Worm (Caenorhabditis elegans) whole organism, L3 larva: ENCODE measurements around the gene unc-103.

ENCODE experiments used
- R02D3.7 ChIP-seq: fragments of 150-350 bp; optimal IDR thresholded peaks from 2 replicates; lab custom pipeline; 2014; ENCODE audit warnings: missing biosample characterization, missing genetic modification characterization
- ZK546.5 ChIP-seq: sonication (generic microtip); optimal IDR thresholded peaks from 2 replicates; lab custom pipeline; 2017; ENCODE audit warnings: missing biosample characterization, missing genetic modification characterization
- aly-2 ChIP-seq: fragments of 150-350 bp; optimal IDR thresholded peaks from 2 replicates; lab custom pipeline; 2014; ENCODE audit warnings: missing biosample characterization, missing genetic modification characterization
- ama-1 ChIP-seq: fragments of 150-350 bp; optimal IDR thresholded peaks from 2 replicates; lab custom pipeline; 2018
- ceh-28 ChIP-seq: fragments of 150-350 bp; optimal IDR thresholded peaks from 2 replicates; lab custom pipeline; 2014; ENCODE audit warnings: missing biosample characterization, missing genetic modification reagents, missing genetic modification characterization
- ceh-82 ChIP-seq: fragments of 150-350 bp; optimal IDR thresholded peaks from 2 replicates; lab custom pipeline; 2014; ENCODE audit warnings: missing biosample characterization, missing genetic modification characterization
- ceh-9 ChIP-seq: sonication (generic microtip); optimal IDR thresholded peaks from 2 replicates; lab custom pipeline; 2018; ENCODE audit warnings: missing biosample characterization, missing genetic modification characterization
- daf-12 ChIP-seq: fragments of 150-350 bp; optimal IDR thresholded peaks from 2 replicates; lab custom pipeline; 2014; ENCODE audit warnings: missing biosample characterization, missing genetic modification reagents, missing genetic modification characterization
- egl-27 ChIP-seq: sonication (generic microtip); optimal IDR thresholded peaks from 4 replicates; lab custom pipeline; 2017; ENCODE audit warnings: missing biosample characterization, missing genetic modification reagents, missing genetic modification characterization
- egl-5 ChIP-seq: fragments of 150-350 bp; optimal IDR thresholded peaks from 2 replicates; lab custom pipeline; 2017; ENCODE audit warnings: missing biosample characterization, missing genetic modification reagents, missing genetic modification characterization, inconsistent platforms
- elt-1 ChIP-seq: fragments of 150-350 bp; optimal IDR thresholded peaks from 2 replicates; lab custom pipeline; 2014; ENCODE audit warnings: missing biosample characterization, missing genetic modification characterization
- elt-2 ChIP-seq: sonication (generic microtip); optimal IDR thresholded peaks from 2 replicates; lab custom pipeline; 2016; ENCODE audit warnings: missing genetic modification reagents, mild to moderate bottlenecking, missing genetic modification characterization, missing compliant biosample characterization
- elt-3 ChIP-seq, 3 experiments: fragments of 150-350 bp in 1 of 3; sonication (generic microtip) in 2 of 3; optimal IDR thresholded peaks; 2 replicates in 2 of 3; 4 replicates in 1 of 3; lab custom pipeline; 2014 to 2017; ENCODE audit warnings: missing biosample characterization in 3 of 3, missing genetic modification characterization in 3 of 3
- eor-1 ChIP-seq, 2 experiments: fragments of 150-350 bp; optimal IDR thresholded peaks; 2 replicates each; lab custom pipeline; 2014 to 2018; ENCODE audit warnings: missing biosample characterization in 2 of 2, missing genetic modification characterization in 2 of 2
- fkh-10 ChIP-seq: sonication (generic microtip); optimal IDR thresholded peaks from 2 replicates; lab custom pipeline; 2017; ENCODE audit warnings: missing biosample characterization, missing genetic modification reagents, missing genetic modification characterization
- fkh-2 ChIP-seq: fragments of 150-350 bp; optimal IDR thresholded peaks from 2 replicates; lab custom pipeline; 2014; ENCODE audit warnings: missing biosample characterization, missing genetic modification reagents, missing genetic modification characterization
- hmg-11 ChIP-seq: sonication (generic microtip); optimal IDR thresholded peaks from 2 replicates; lab custom pipeline; 2016; ENCODE audit warnings: missing genetic modification characterization, missing compliant biosample characterization
- jun-1 ChIP-seq: fragments of 150-350 bp; optimal IDR thresholded peaks from 2 replicates; lab custom pipeline; 2014; ENCODE audit warnings: missing biosample characterization, missing genetic modification reagents, missing genetic modification characterization
- lin-15B ChIP-seq: fragments of 150-350 bp; optimal IDR thresholded peaks from 2 replicates; lab custom pipeline; 2014; ENCODE audit warnings: missing biosample characterization, missing genetic modification characterization
- lin-39 ChIP-seq: fragments of 150-350 bp; optimal IDR thresholded peaks from 2 replicates; lab custom pipeline; 2018; ENCODE audit warnings: missing biosample characterization, missing genetic modification reagents, missing genetic modification characterization
- lsy-12 ChIP-seq: sonication (generic microtip); optimal IDR thresholded peaks from 2 replicates; lab custom pipeline; 2016; ENCODE audit warnings: mild to moderate bottlenecking, missing genetic modification characterization, missing compliant biosample characterization
- mdl-1 ChIP-seq: fragments of 150-350 bp; optimal IDR thresholded peaks from 2 replicates; lab custom pipeline; 2014; ENCODE audit warnings: missing biosample characterization, missing genetic modification characterization
- mml-1 ChIP-seq: fragments of 150-350 bp; sonication (generic microtip); optimal IDR thresholded peaks from 3 replicates; lab custom pipeline; 2014; ENCODE audit warnings: missing biosample characterization, missing genetic modification characterization
- nfya-1 ChIP-seq: sonication (generic microtip); optimal IDR thresholded peaks from 2 replicates; lab custom pipeline; 2017; ENCODE audit warnings: missing genetic modification characterization, mild to moderate bottlenecking, missing compliant biosample characterization, antibody characterized with exemption, moderate library complexity; ENCODE audit not compliant: insufficient read depth
- nhr-11 ChIP-seq: fragments of 150-350 bp; optimal IDR thresholded peaks from 2 replicates; lab custom pipeline; 2014; ENCODE audit warnings: missing biosample characterization, missing genetic modification characterization
- nhr-12 ChIP-seq: fragments of 150-350 bp; optimal IDR thresholded peaks from 2 replicates; lab custom pipeline; 2014; ENCODE audit warnings: missing biosample characterization, missing genetic modification characterization
- nhr-23 ChIP-seq: fragments of 150-350 bp; optimal IDR thresholded peaks from 2 replicates; lab custom pipeline; 2014; ENCODE audit warnings: missing biosample characterization, missing genetic modification reagents, missing genetic modification characterization
- nhr-237 ChIP-seq: fragments of 150-350 bp; optimal IDR thresholded peaks from 2 replicates; lab custom pipeline; 2014; ENCODE audit warnings: missing biosample characterization, missing genetic modification characterization
- nhr-25 ChIP-seq: sonication (generic microtip); optimal IDR thresholded peaks from 2 replicates; lab custom pipeline; 2017; ENCODE audit warnings: missing biosample characterization, missing genetic modification characterization
- nhr-43 ChIP-seq: sonication (generic microtip); optimal IDR thresholded peaks from 2 replicates; lab custom pipeline; 2016; ENCODE audit warnings: mild to moderate bottlenecking, missing genetic modification characterization, missing compliant biosample characterization; ENCODE audit not compliant: poor library complexity, severe bottlenecking
- nhr-67 ChIP-seq: fragments of 150-350 bp; optimal IDR thresholded peaks from 2 replicates; lab custom pipeline; 2014; ENCODE audit warnings: missing biosample characterization, missing genetic modification characterization
- nhr-76 ChIP-seq: fragments of 150-350 bp; sonication (generic microtip); optimal IDR thresholded peaks from 5 replicates; lab custom pipeline; 2014; ENCODE audit warnings: missing biosample characterization, missing genetic modification characterization
- nhr-77 ChIP-seq: fragments of 150-350 bp; optimal IDR thresholded peaks from 2 replicates; lab custom pipeline; 2014; ENCODE audit warnings: missing biosample characterization, missing genetic modification characterization
- pha-4 ChIP-seq: fragments of 150-350 bp; optimal IDR thresholded peaks from 2 replicates; lab custom pipeline; 2014; ENCODE audit warnings: missing biosample characterization, missing genetic modification reagents, missing genetic modification characterization
- pqm-1 ChIP-seq: fragments of 150-350 bp; optimal IDR thresholded peaks from 2 replicates; lab custom pipeline; 2017; ENCODE audit warnings: missing biosample characterization, missing genetic modification characterization, inconsistent platforms
- sea-2 ChIP-seq: fragments of 150-350 bp; sonication (generic microtip); optimal IDR thresholded peaks from 4 replicates; lab custom pipeline; 2014; ENCODE audit warnings: missing biosample characterization, missing genetic modification reagents, missing genetic modification characterization
- snpc-4 ChIP-seq: fragments of 150-350 bp; optimal IDR thresholded peaks from 2 replicates; lab custom pipeline; 2014; ENCODE audit warnings: missing biosample characterization, missing genetic modification characterization
- tbx-2 ChIP-seq: sonication (generic microtip); optimal IDR thresholded peaks from 2 replicates; lab custom pipeline; 2016; ENCODE audit warnings: mild to moderate bottlenecking, missing genetic modification characterization, missing compliant biosample characterization
- unc-39 ChIP-seq: sonication (generic microtip); optimal IDR thresholded peaks from 4 replicates; lab custom pipeline; 2017; ENCODE audit warnings: missing biosample characterization, missing genetic modification characterization
- unc-62 ChIP-seq: fragments of 150-350 bp; sonication (generic microtip); optimal IDR thresholded peaks from 4 replicates; lab custom pipeline; 2014; ENCODE audit warnings: missing biosample characterization, missing genetic modification reagents, missing genetic modification characterization
- zag-1 ChIP-seq: fragments of 150-350 bp; optimal IDR thresholded peaks from 2 replicates; lab custom pipeline; 2014; ENCODE audit warnings: missing biosample characterization, missing genetic modification characterization
- ztf-11 ChIP-seq: fragments of 150-350 bp; optimal IDR thresholded peaks from 2 replicates; lab custom pipeline; 2014; ENCODE audit warnings: missing biosample characterization, missing genetic modification characterization
- ztf-4 ChIP-seq: fragments of 150-350 bp; optimal IDR thresholded peaks from 2 replicates; lab custom pipeline; 2014; ENCODE audit warnings: missing biosample characterization, missing genetic modification characterization

Gene unc-103

ce11 chrIII:4085657-4086056 lies 29.5 kb upstream of the unc-103 start:
- no peak for TF ChIP-seq nhr-237 (tag; lab: Kevin White, UChicago)
- TF ChIP-seq ztf-4: no peak
- TF ChIP-seq ceh-28 (tag; lab: Kevin White, UChicago): no peak
- no peak for TF ChIP-seq eor-1 (tag; optimal IDR thresholded peaks at IDR 0.05; lab: Kevin White, UChicago)
- no peak for TF ChIP-seq ceh-82 (tag; lab: Kevin White, UChicago)
- TF ChIP-seq nhr-67 (tag; lab: Kevin White, UChicago): no peak
- no peak for TF ChIP-seq fkh-2 (tag; lab: Kevin White, UChicago)

ce11 chrIII:4086536-4086935 lies 28.6 kb upstream of the unc-103 start, which contains the start of gene kin-19:
Gene kin-19, minus strand, starts transcription at chrIII:4086636.
- TF ChIP-seq nhr-25 (tag; lab: Kevin White, UChicago) (no peak), pha-4 (tag; lab: Kevin White, UChicago) (peak; percentile 36)

ce11 chrIII:4087064-4087463 lies 28.1 kb upstream of the unc-103 start:
- TF ChIP-seq elt-1 (tag; lab: Kevin White, UChicago): no peak
- TF ChIP-seq nhr-237 (tag; lab: Kevin White, UChicago): no peak
- no peak for TF ChIP-seq ceh-28 (tag; lab: Kevin White, UChicago)
- no peak for TF ChIP-seq elt-2 (tag; lab: Kevin White, UChicago)
- no peak for TF ChIP-seq ama-1 (lab: Kevin White, UChicago)
- TF ChIP-seq lin-15B: no peak
- no peak for TF ChIP-seq fkh-2 (tag; lab: Kevin White, UChicago)
- TF ChIP-seq nhr-43 (tag; lab: Kevin White, UChicago): no peak
- TF ChIP-seq ztf-4: no peak
- no peak for TF ChIP-seq pqm-1 (tag; lab: Kevin White, UChicago)
- TF ChIP-seq tbx-2 (tag; lab: Kevin White, UChicago): no peak
- TF ChIP-seq unc-62 (GFP tag; lab: Kevin White, UChicago): no peak
- no peak for TF ChIP-seq ceh-82 (tag; lab: Kevin White, UChicago)
- no peak for TF ChIP-seq mdl-1
- no peak for TF ChIP-seq sea-2
- TF ChIP-seq nfya-1: no peak
- TF ChIP-seq nhr-76 (tag; lab: Kevin White, UChicago): no peak
- TF ChIP-seq fkh-10 (GFP tag; lab: Kevin White, UChicago): no peak
- TF ChIP-seq lsy-12 (tag; lab: Kevin White, UChicago): no peak
- TF ChIP-seq lin-39: no peak

- TF ChIP-seq ama-1 (lab: Kevin White, UChicago): peak; percentile 60
- TF ChIP-seq nhr-77 (tag; lab: Kevin White, UChicago): no peak
- no peak for TF ChIP-seq sea-2
- TF ChIP-seq aly-2: no peak
- TF ChIP-seq nhr-76 (tag; lab: Kevin White, UChicago): no peak
- TF ChIP-seq unc-62 (GFP tag; lab: Kevin White, UChicago): no peak
- TF ChIP-seq nhr-12: no peak
- TF ChIP-seq pqm-1 (tag; lab: Kevin White, UChicago): peak; percentile 21
- TF ChIP-seq lsy-12 (tag; lab: Kevin White, UChicago): peak; percentile 61
- peak; percentile 13 for TF ChIP-seq fkh-10 (GFP tag; lab: Kevin White, UChicago)
- peak; percentile 84 for TF ChIP-seq nfya-1
- peak; percentile 10 for TF ChIP-seq nhr-43 (tag; lab: Kevin White, UChicago)
- no peak for TF ChIP-seq ceh-9 (tag; lab: Kevin White, UChicago)
- peak in 1 of 3 experiments; percentile 18 for TF ChIP-seq elt-3 (tag; optimal IDR thresholded peaks at IDR 0.05; lab: Kevin White, UChicago)
- TF ChIP-seq elt-2 (tag; lab: Kevin White, UChicago): peak; percentile 42
- TF ChIP-seq nhr-25 (tag; lab: Kevin White, UChicago): peak; percentile 92
- peak; percentile 81 for TF ChIP-seq egl-5 (tag; lab: Kevin White, UChicago)
- no peak for TF ChIP-seq nhr-237 (tag; lab: Kevin White, UChicago)
- TF ChIP-seq nhr-11 (tag; lab: Kevin White, UChicago): no peak
- no peak for TF ChIP-seq daf-12
- TF ChIP-seq pha-4 (tag; lab: Kevin White, UChicago): peak; percentile 65
- peak; percentile 82 for TF ChIP-seq nhr-23 (tag; lab: Kevin White, UChicago)
- TF ChIP-seq egl-27 (tag; lab: Kevin White, UChicago): no peak
- TF ChIP-seq ztf-11 (tag; lab: Kevin White, UChicago): no peak
- peak; percentile 57 for TF ChIP-seq jun-1
- TF ChIP-seq lin-39: peak; percentile 95
- TF ChIP-seq mml-1 (tag; lab: Kevin White, UChicago): no peak
- no peak for TF ChIP-seq ztf-4
- peak; percentile 64 for TF ChIP-seq snpc-4 (tag; lab: Kevin White, UChicago)
- no peak for TF ChIP-seq unc-39
- no peak for TF ChIP-seq ceh-28 (tag; lab: Kevin White, UChicago)
- no peak for TF ChIP-seq ceh-82 (tag; lab: Kevin White, UChicago)
- TF ChIP-seq zag-1 (tag; lab: Kevin White, UChicago): no peak
- peak; percentile 62 for TF ChIP-seq hmg-11
- no peak for TF ChIP-seq R02D3.7 (tag; lab: Kevin White, UChicago)
- no peak for TF ChIP-seq tbx-2 (tag; lab: Kevin White, UChicago)
- TF ChIP-seq ZK546.5 (tag; lab: Kevin White, UChicago): no peak
- peak; percentile 99 for TF ChIP-seq lin-15B
- TF ChIP-seq, all 47 proteins: peak for 17
These were observed 27.6 kb upstream of the unc-103 start for ce11 chrIII:4087565-4087964.
